Worm (Caenorhabditis elegans): Measurements from ENCODE around the gene gadr-4.
A peak's percentile ranks its signal among the peaks of the same experiment; 100 is the strongest.

Gene gadr-4

DNA sequence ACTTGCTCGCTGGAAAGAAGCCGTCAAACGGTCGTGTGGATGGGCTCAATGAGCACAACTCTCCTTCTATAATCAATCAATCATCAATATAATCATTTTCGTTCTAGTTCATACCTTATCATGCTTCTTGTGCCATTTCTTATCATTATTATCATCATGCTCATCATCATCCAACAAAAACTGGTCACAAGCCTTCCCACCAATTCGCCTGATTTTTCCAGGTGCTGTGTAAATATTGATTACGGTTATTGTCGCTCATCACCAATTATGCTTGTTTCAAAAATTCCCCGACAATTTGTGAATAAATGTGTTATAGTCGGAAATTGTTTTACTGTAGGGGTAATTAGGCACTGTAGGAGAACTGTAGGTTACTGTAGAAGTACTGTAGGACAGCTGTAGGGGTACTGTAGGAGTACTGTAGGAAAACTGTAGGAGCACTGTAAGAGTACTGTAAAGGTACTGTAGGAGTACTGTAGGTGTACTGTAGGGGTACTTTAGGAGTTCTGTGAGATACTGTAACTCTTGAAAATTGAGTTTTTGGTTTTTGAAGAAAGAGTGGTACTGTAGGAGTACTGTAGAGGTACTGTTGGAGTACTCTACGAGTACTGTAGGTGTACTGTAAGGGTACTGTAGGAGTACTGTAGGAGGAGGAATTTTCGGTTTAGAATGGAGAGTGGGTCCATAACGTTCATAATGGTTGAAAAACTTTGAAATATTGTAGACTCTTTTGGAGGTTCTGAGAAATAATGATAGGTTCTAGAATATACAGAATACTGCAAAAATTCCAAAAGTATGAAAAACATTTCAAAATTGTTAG lies 31.9 kb upstream of the gadr-4 start (continued):
- TF ChIP-seq snpc-1.3 (tag; optimal IDR thresholded peaks at IDR 0.05; ENCODE audit: insufficient read depth) (no peak), snpc-3.4 (tag; optimal IDR thresholded peaks at IDR 0.05) (no peak), F22D6.2 (tag; optimal IDR thresholded peaks at IDR 0.05) (peak; percentile 13), egl-44 (GFP tag; IDR thresholded peaks at IDR 0.05) (no peak), nhr-179 (tag; optimal IDR thresholded peaks at IDR 0.05) (no peak), lin-54 (GFP tag; optimal IDR thresholded peaks at IDR 0.05) (no peak), chd-7 (tag; optimal IDR thresholded peaks at IDR 0.05) (peak; percentile 55), sdz-38 (tag; optimal IDR thresholded peaks at IDR 0.05) (no peak), ceh-40 (GFP tag; IDR thresholded peaks at IDR 0.05) (no peak), zfh-2 (GFP tag; conservative IDR thresholded peaks at IDR 0.05) (no peak), K11D2.4 (GFP tag; IDR thresholded peaks at IDR 0.05) (peak; percentile 66), ama-1 (optimal IDR thresholded peaks at IDR 0.05) (peak; percentile 20), ama-1 (GFP tag; optimal IDR thresholded peaks at IDR 0.05) (no peak), aptf-2 (GFP tag; conservative IDR thresholded peaks at IDR 0.05) (no peak), nhr-27 (tag; optimal IDR thresholded peaks at IDR 0.05) (no peak), egrh-3 (GFP tag; IDR thresholded peaks at IDR 0.05) (no peak; the same call in 1 of the 2 replicates), F52B5.7 (tag; optimal IDR thresholded peaks at IDR 0.05) (peak; percentile 11), F49E8.2 (tag; optimal IDR thresholded peaks at IDR 0.05; ENCODE audit: insufficient read depth) (no peak), ceh-79 (tag; optimal IDR thresholded peaks at IDR 0.05) (no peak), hlh-12 (tag; optimal IDR thresholded peaks at IDR 0.05) (no peak), atf-7 (tag; optimal IDR thresholded peaks at IDR 0.05) (no peak), athp-1 (tag; optimal IDR thresholded peaks at IDR 0.05) (no peak), sea-2 (GFP tag; IDR thresholded peaks at IDR 0.05) (no peak), nfyb-1 (GFP tag; IDR thresholded peaks at IDR 0.05) (peak; percentile 72), Y79H2A.3 (GFP tag; conservative IDR thresholded peaks at IDR 0.05) (no peak), ztf-3 (GFP tag; optimal IDR thresholded peaks at IDR 0.05) (no peak), ztf-25 (GFP tag; IDR thresholded peaks at IDR 0.05) (0 out of 2 replicates have a peak, but pooled peaks have one; percentile 41), F10E7.11 (tag; optimal IDR thresholded peaks at IDR 0.05) (no peak), dpff-1 (tag; optimal IDR thresholded peaks at IDR 0.05) (no peak), madf-3 (GFP tag; IDR thresholded peaks at IDR 0.05) (peak; percentile 9; the same call in 1 of the 2 replicates), ceh-27 (GFP tag; optimal IDR thresholded peaks at IDR 0.05) (no peak), ekl-4 (GFP tag; IDR thresholded peaks at IDR 0.05) (no peak), ets-4 (GFP tag; optimal IDR thresholded peaks at IDR 0.05) (no peak), lsl-1 (GFP tag; optimal IDR thresholded peaks at IDR 0.05) (no peak), tbx-9 (tag; optimal IDR thresholded peaks at IDR 0.05; ENCODE audit: borderline replicate concordance) (no peak), F55B11.4 (tag; optimal IDR thresholded peaks at IDR 0.05; ENCODE audit: borderline replicate concordance, insufficient read depth) (no peak), D2030.7 (GFP tag; IDR thresholded peaks at IDR 0.05) (no peak), T26A5.8 (tag; optimal IDR thresholded peaks at IDR 0.05) (no peak), B0336.3 (GFP tag; IDR thresholded peaks at IDR 0.05) (no peak), mel-28 (tag; optimal IDR thresholded peaks at IDR 0.05; ENCODE audit: borderline replicate concordance) (no peak), sptf-2 (GFP tag; optimal IDR thresholded peaks at IDR 0.05) (no peak), F37B4.10 (GFP tag; IDR thresholded peaks at IDR 0.05) (no peak), ccch-3 (GFP tag; optimal IDR thresholded peaks at IDR 0.05) (no peak), him-1 (tag; optimal IDR thresholded peaks at IDR 0.05) (no peak), Y53G8AR.9 (GFP tag; conservative IDR thresholded peaks at IDR 0.05) (no peak), Y53F4B.3 (GFP tag; IDR thresholded peaks at IDR 0.05) (no peak), bed-2 (GFP tag; IDR thresholded peaks at IDR 0.05) (no peak), tlf-1 (GFP tag; optimal IDR thresholded peaks at IDR 0.05) (no peak)

Measured in whole organism, young adult.